Worm (Caenorhabditis elegans) whole organism, L4 larva: ENCODE measurements around the gene R09E12.9.

Experiments
- F44E2.7 ChIP-seq: fragments of 200-800 bp; sonication (Bioruptor generic); IDR thresholded peaks from 2 replicates; pipeline ENCODE4 v2.1.2; 2022; ENCODE audit warnings: missing genetic modification characterization, missing compliant biosample characterization
- F49E8.2 ChIP-seq: sonication (generic microtip); optimal IDR thresholded peaks from 2 replicates; lab custom pipeline; 2016; ENCODE audit warnings: missing compliant biosample characterization, mild to moderate bottlenecking, missing genetic modification characterization, borderline replicate concordance
- T20F7.1 ChIP-seq: fragments of 200-800 bp; sonication (Bioruptor generic); optimal IDR thresholded peaks from 2 replicates; lab custom pipeline; 2018; ENCODE audit warnings: mild to moderate bottlenecking, missing genetic modification characterization, missing compliant biosample characterization
- Y5F2A.4 ChIP-seq: fragments of 200-800 bp; sonication (Bioruptor generic); optimal IDR thresholded peaks from 2 replicates; lab custom pipeline; 2018; ENCODE audit warnings: mild to moderate bottlenecking, missing genetic modification characterization, missing compliant biosample characterization
- ZK546.5 ChIP-seq, 2 experiments: sonication (generic microtip); optimal IDR thresholded peaks; 2 replicates each; lab custom pipeline; 2017; ENCODE audit warnings: missing biosample characterization in 2 of 2, missing genetic modification characterization in 2 of 2
- ceh-62 ChIP-seq: sonication (generic microtip); optimal IDR thresholded peaks from 2 replicates; lab custom pipeline; 2017; ENCODE audit warnings: missing biosample characterization, missing genetic modification characterization
- ces-1 ChIP-seq: fragments of 150-350 bp; sonication (generic microtip); optimal IDR thresholded peaks from 4 replicates; lab custom pipeline; 2014; ENCODE audit warnings: missing biosample characterization, missing genetic modification reagents, missing genetic modification characterization
- cey-2 ChIP-seq: sonication (generic microtip); optimal IDR thresholded peaks from 3 replicates; lab custom pipeline; 2017; ENCODE audit warnings: missing genetic modification characterization, mild to moderate bottlenecking, missing compliant biosample characterization, antibody characterized with exemption, borderline replicate concordance; ENCODE audit not compliant: insufficient read depth
- ctbp-1 ChIP-seq: fragments of 200-800 bp; sonication (Bioruptor generic); IDR thresholded peaks from 2 replicates; pipeline ENCODE4 v1.3.6; 2022; ENCODE audit warnings: missing genetic modification reagents, missing genetic modification characterization, missing compliant biosample characterization
- daf-16 ChIP-seq, 3 experiments: sonication (generic microtip); optimal IDR thresholded peaks; 2 replicates each; lab custom pipeline; 2016 to 2017; ENCODE audit warnings: missing genetic modification characterization in 3 of 3, missing genetic modification reagents in 3 of 3, mild to moderate bottlenecking in 2 of 3, missing compliant biosample characterization in 2 of 3, missing biosample characterization in 1 of 3, moderate library complexity in 1 of 3
- daf-19 ChIP-seq: fragments of 200-800 bp; sonication (Bioruptor generic); conservative IDR thresholded peaks from 2 replicates; pipeline ENCODE4 v1.3.6; 2022; ENCODE audit warnings: missing genetic modification characterization, missing compliant biosample characterization
- daf-8 ChIP-seq: fragments of 200-800 bp; sonication (Bioruptor generic); IDR thresholded peaks from 2 replicates; pipeline ENCODE4 v1.3.6; 2022; ENCODE audit warnings: missing genetic modification characterization, missing compliant biosample characterization
- dmd-6 ChIP-seq: fragments of 200-800 bp; sonication (Bioruptor generic); IDR thresholded peaks from 2 replicates; pipeline ENCODE4 v1.3.6; 2022; ENCODE audit warnings: missing genetic modification reagents, missing genetic modification characterization, missing compliant biosample characterization
- dmd-8 ChIP-seq: fragments of 200-800 bp; sonication (Bioruptor generic); IDR thresholded peaks from 2 replicates; pipeline ENCODE4 v1.3.6; 2022; ENCODE audit warnings: missing genetic modification characterization, missing compliant biosample characterization
- dve-1 ChIP-seq: sonication (generic microtip); optimal IDR thresholded peaks from 2 replicates; lab custom pipeline; 2017; ENCODE audit warnings: antibody characterized with exemption, mild to moderate bottlenecking, missing genetic modification characterization, missing compliant biosample characterization; ENCODE audit not compliant: insufficient read depth
- egl-27 ChIP-seq: sonication (generic microtip); optimal IDR thresholded peaks from 3 replicates; lab custom pipeline; 2017; ENCODE audit warnings: missing biosample characterization, missing genetic modification reagents, missing genetic modification characterization
- egl-43 ChIP-seq: fragments of 200-800 bp; sonication (Bioruptor generic); IDR thresholded peaks from 2 replicates; pipeline ENCODE4 v1.3.6; 2022; ENCODE audit warnings: missing genetic modification reagents, missing genetic modification characterization, missing compliant biosample characterization
- fkh-10 ChIP-seq: fragments of 150-350 bp; optimal IDR thresholded peaks from 2 replicates; lab custom pipeline; 2014; ENCODE audit warnings: missing biosample characterization, missing genetic modification reagents, missing genetic modification characterization
- fos-1 ChIP-seq: fragments of 150-350 bp; optimal IDR thresholded peaks from 2 replicates; lab custom pipeline; 2014; ENCODE audit warnings: missing biosample characterization, missing genetic modification characterization
- hif-1 ChIP-seq, 2 experiments: sonication (generic microtip); optimal IDR thresholded peaks; 2 replicates each; lab custom pipeline; 2016 to 2017; ENCODE audit warnings: missing compliant biosample characterization in 2 of 2, missing genetic modification characterization in 2 of 2, missing genetic modification reagents in 2 of 2, missing genotype in 2 of 2, mild to moderate bottlenecking in 1 of 2
- hlh-30 ChIP-seq: sonication (generic microtip); optimal IDR thresholded peaks from 2 replicates; lab custom pipeline; 2017; ENCODE audit warnings: antibody characterized with exemption, mild to moderate bottlenecking, missing genetic modification characterization, missing compliant biosample characterization; ENCODE audit not compliant: insufficient read depth
- hmg-1.1 ChIP-seq: fragments of 200-800 bp; sonication (Bioruptor generic); IDR thresholded peaks from 2 replicates; pipeline ENCODE4 v1.3.6; 2022; ENCODE audit warnings: missing genetic modification reagents, missing genetic modification characterization, missing compliant biosample characterization
- lin-15B ChIP-seq: fragments of 150-350 bp; sonication (generic microtip); optimal IDR thresholded peaks from 3 replicates; lab custom pipeline; 2014; ENCODE audit warnings: missing biosample characterization, missing genetic modification characterization
- lir-3 ChIP-seq: sonication (generic microtip); optimal IDR thresholded peaks from 2 replicates; lab custom pipeline; 2016; ENCODE audit warnings: mild to moderate bottlenecking, missing genetic modification characterization, missing compliant biosample characterization
- madf-9 ChIP-seq: fragments of 200-800 bp; sonication (Bioruptor generic); conservative IDR thresholded peaks from 2 replicates; pipeline ENCODE4 v1.3.6; 2022; ENCODE audit warnings: missing genetic modification reagents, missing genetic modification characterization, missing compliant biosample characterization
- mep-1 ChIP-seq: fragments of 150-350 bp; sonication (generic microtip); optimal IDR thresholded peaks from 3 replicates; lab custom pipeline; 2014; ENCODE audit warnings: missing biosample characterization, missing genetic modification characterization
- nhr-10 ChIP-seq: fragments of 150-350 bp; optimal IDR thresholded peaks from 2 replicates; lab custom pipeline; 2014; ENCODE audit warnings: missing biosample characterization, missing genetic modification characterization
- nhr-102 ChIP-seq: sonication (generic microtip); optimal IDR thresholded peaks from 2 replicates; lab custom pipeline; 2016; ENCODE audit warnings: mild to moderate bottlenecking, missing genetic modification characterization, moderate library complexity, missing compliant biosample characterization
- nhr-11 ChIP-seq: fragments of 150-350 bp; optimal IDR thresholded peaks from 2 replicates; lab custom pipeline; 2014; ENCODE audit warnings: missing biosample characterization, missing genetic modification characterization
- nhr-237 ChIP-seq: sonication (generic microtip); optimal IDR thresholded peaks from 2 replicates; lab custom pipeline; 2017; ENCODE audit warnings: missing biosample characterization, missing genetic modification characterization
- nhr-25 ChIP-seq: sonication (generic microtip); optimal IDR thresholded peaks from 2 replicates; lab custom pipeline; 2017; ENCODE audit warnings: missing genetic modification characterization, mild to moderate bottlenecking, missing compliant biosample characterization, antibody characterized with exemption, moderate library complexity, borderline replicate concordance; ENCODE audit not compliant: insufficient read depth
- nhr-28 ChIP-seq: fragments of 150-350 bp; optimal IDR thresholded peaks from 2 replicates; lab custom pipeline; 2014; ENCODE audit warnings: missing biosample characterization, missing genetic modification characterization
- nhr-42 ChIP-seq: fragments of 200-800 bp; sonication (Bioruptor generic); IDR thresholded peaks from 2 replicates; pipeline ENCODE4 v1.3.6; 2022; ENCODE audit warnings: missing genetic modification characterization, missing compliant biosample characterization
- nhr-6 ChIP-seq: fragments of 150-350 bp; optimal IDR thresholded peaks from 2 replicates; lab custom pipeline; 2014; ENCODE audit warnings: missing biosample characterization, missing genetic modification characterization
- saeg-2 ChIP-seq: fragments of 200-800 bp; sonication (Bioruptor generic); IDR thresholded peaks from 2 replicates; pipeline ENCODE4 v1.3.6; 2022; ENCODE audit warnings: missing genetic modification reagents, missing genetic modification characterization, missing compliant biosample characterization
- sdz-12 ChIP-seq: fragments of 200-800 bp; sonication (Bioruptor generic); optimal IDR thresholded peaks from 2 replicates; lab custom pipeline; 2018; ENCODE audit warnings: mild to moderate bottlenecking, missing genetic modification characterization, missing compliant biosample characterization
- set-16 ChIP-seq: fragments of 200-800 bp; sonication (Bioruptor generic); IDR thresholded peaks from 2 replicates; pipeline ENCODE4 v1.3.6; 2022; ENCODE audit warnings: missing genetic modification reagents, missing genetic modification characterization, missing compliant biosample characterization
- spr-3 ChIP-seq: fragments of 200-800 bp; sonication (Bioruptor generic); optimal IDR thresholded peaks from 2 replicates; lab custom pipeline; 2018; ENCODE audit warnings: mild to moderate bottlenecking, missing genetic modification characterization, missing compliant biosample characterization
- tag-97 ChIP-seq: fragments of 200-800 bp; sonication (Bioruptor generic); IDR thresholded peaks from 2 replicates; pipeline ENCODE4 v1.3.6; 2022; ENCODE audit warnings: missing genetic modification characterization, missing compliant biosample characterization
- unc-62 ChIP-seq, 3 experiments: fragments of 150-350 bp in 1 of 3; sonication (generic microtip); optimal IDR thresholded peaks in 2 of 3; peaks in 1 of 3; 1 replicate in 1 of 3; 2 replicates in 2 of 3; lab custom pipeline; 2014 to 2017; ENCODE audit warnings: missing biosample characterization in 3 of 3, missing genetic modification characterization in 3 of 3, missing genetic modification reagents in 3 of 3, missing genotype in 1 of 3
- zfp-3 ChIP-seq: fragments of 200-800 bp; sonication (Bioruptor generic); conservative IDR thresholded peaks from 2 replicates; pipeline ENCODE4 v1.3.6; 2022; ENCODE audit warnings: missing genetic modification reagents, missing genetic modification characterization, missing compliant biosample characterization
- ztf-11 ChIP-seq: fragments of 150-350 bp; optimal IDR thresholded peaks from 2 replicates; lab custom pipeline; 2014; ENCODE audit warnings: missing biosample characterization, missing genetic modification characterization

The R09E12.9 gene

DNA sequence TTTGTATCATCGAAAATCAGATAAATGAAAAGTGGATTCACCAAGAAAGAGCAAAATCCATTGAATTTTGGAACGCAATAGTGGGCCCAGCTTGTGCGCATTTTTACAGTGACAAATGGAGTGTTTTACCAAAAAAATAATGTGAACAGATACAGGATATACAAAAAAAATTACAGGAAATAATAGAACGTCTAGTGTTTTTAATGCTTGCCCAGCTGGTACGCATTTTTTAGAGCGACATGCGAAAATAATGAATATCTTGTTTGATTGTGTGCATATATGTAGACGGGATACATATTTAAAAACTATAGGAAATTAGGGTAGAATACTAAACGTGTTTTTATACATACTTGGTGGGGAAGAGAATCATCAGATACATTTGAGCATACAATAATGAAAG is 41.2 kb upstream of the R09E12.9 start, which contains the start of gene srj-25:
Gene srj-25 (minus strand): TSS at position 101 of the 400 bp plus-strand sequence.
- TF ChIP-seq ctbp-1: no peak
- TF ChIP-seq lin-15B (tag; lab: Kevin White, UChicago): no peak
- TF ChIP-seq nhr-102 (tag; lab: Kevin White, UChicago): no peak
- TF ChIP-seq tag-97 (GFP tag; lab: Robert Waterston, UW): no peak
- TF ChIP-seq ztf-11: no peak
- TF ChIP-seq nhr-6 (tag; lab: Kevin White, UChicago): no peak
- TF ChIP-seq spr-3 (GFP tag; lab: Kevin White, UChicago): no peak
- no peak for TF ChIP-seq ces-1
- no peak for TF ChIP-seq cey-2 (tag; lab: Kevin White, UChicago)
- no peak for TF ChIP-seq nhr-10
- no peak for TF ChIP-seq dmd-6
- no peak for TF ChIP-seq set-16
- TF ChIP-seq F44E2.7 (GFP tag; lab: Robert Waterston, UW): no peak
- no peak for TF ChIP-seq unc-62 (GFP tag; optimal IDR thresholded peaks at IDR 0.05 in 1 of 2; lab: Kevin White, UChicago)
- TF ChIP-seq unc-62 (tag; optimal IDR thresholded peaks at IDR 0.05; lab: Kevin White, UChicago): no peak
- no peak for TF ChIP-seq nhr-11
- TF ChIP-seq dve-1 (tag; lab: Kevin White, UChicago): no peak
- no peak for TF ChIP-seq T20F7.1 (GFP tag; lab: Kevin White, UChicago)
- TF ChIP-seq egl-27 (tag; lab: Kevin White, UChicago): no peak

DNA sequence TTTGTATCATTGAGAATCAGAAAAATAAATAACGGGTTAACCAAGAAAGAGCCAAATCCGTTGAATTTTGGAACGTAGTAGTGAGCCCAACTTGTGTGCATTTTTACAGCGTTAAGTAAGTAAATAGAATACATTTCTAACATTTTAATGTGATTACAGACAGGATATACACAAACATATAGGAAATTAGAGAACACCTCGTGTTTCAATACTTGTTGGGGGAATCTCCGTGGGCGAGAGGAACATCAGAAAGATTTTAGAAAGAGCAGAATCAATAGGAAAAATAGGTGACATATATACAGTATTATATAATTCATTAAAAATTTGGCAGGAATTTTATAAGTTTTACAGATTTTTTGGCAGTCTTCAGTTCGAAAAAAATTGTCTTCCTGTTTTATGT is 38.6 kb upstream of the R09E12.9 start, which contains the start of gene srj-24:
Gene srj-24 (minus strand): TSS at position 101 of the 400 bp plus-strand sequence.
- TF ChIP-seq unc-62 (GFP tag; optimal IDR thresholded peaks at IDR 0.05 in 1 of 2; lab: Kevin White, UChicago): no peak
- no peak for TF ChIP-seq unc-62 (tag; optimal IDR thresholded peaks at IDR 0.05; lab: Kevin White, UChicago)
- no peak for TF ChIP-seq dmd-8 (GFP tag; lab: Robert Waterston, UW)
- TF ChIP-seq set-16: no peak

DNA sequence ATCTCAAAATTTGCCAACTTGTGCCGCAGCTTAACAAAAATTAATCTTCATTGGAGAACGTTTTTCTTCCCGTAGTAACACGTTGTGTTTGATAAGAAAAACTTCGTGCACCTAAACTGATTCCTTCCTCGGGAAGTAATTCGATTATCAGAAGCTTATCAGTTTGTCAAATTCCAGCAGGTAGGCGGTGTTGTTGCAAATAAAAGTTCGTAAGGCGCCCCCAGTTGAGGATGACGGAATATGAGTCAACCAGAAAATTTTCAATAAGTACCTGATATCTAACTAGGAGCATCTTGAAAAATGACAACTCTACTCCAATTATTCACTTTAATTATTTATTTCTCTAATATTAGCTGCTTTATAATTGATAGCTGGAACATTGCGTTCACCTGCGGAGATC is 35.6 kb upstream of the R09E12.9 start, which contains the start of gene C05E4.7:
Gene C05E4.7 (plus strand): TSS at position 301 of the 400 bp plus-strand sequence.
- no peak for TF ChIP-seq daf-19 (GFP tag; lab: Robert Waterston, UW)
- TF ChIP-seq fos-1 (tag; lab: Kevin White, UChicago): no peak
- no peak for TF ChIP-seq sdz-12 (GFP tag; lab: Kevin White, UChicago)
- TF ChIP-seq spr-3 (GFP tag; lab: Kevin White, UChicago): no peak
- TF ChIP-seq hif-1 (tag; optimal IDR thresholded peaks at IDR 0.05; lab: Kevin White, UChicago): no peak
- TF ChIP-seq saeg-2 (GFP tag; lab: Robert Waterston, UW): no peak
- no peak for TF ChIP-seq unc-62 (GFP tag; optimal IDR thresholded peaks at IDR 0.05 in 1 of 2; lab: Kevin White, UChicago)
- no peak for TF ChIP-seq unc-62 (tag; optimal IDR thresholded peaks at IDR 0.05; lab: Kevin White, UChicago)
- no peak for TF ChIP-seq mep-1 (tag; lab: Kevin White, UChicago)
- TF ChIP-seq F44E2.7 (GFP tag; lab: Robert Waterston, UW): no peak
- TF ChIP-seq hlh-30: no peak
- TF ChIP-seq nhr-42: no peak
- TF ChIP-seq lir-3 (tag; lab: Kevin White, UChicago): no peak
- no peak for TF ChIP-seq egl-43
- TF ChIP-seq nhr-25 (tag; lab: Kevin White, UChicago): no peak
- no peak for TF ChIP-seq hmg-1.1 (GFP tag; lab: Robert Waterston, UW)
- TF ChIP-seq cey-2 (tag; lab: Kevin White, UChicago): no peak
- TF ChIP-seq ceh-62 (tag; lab: Kevin White, UChicago): no peak

DNA sequence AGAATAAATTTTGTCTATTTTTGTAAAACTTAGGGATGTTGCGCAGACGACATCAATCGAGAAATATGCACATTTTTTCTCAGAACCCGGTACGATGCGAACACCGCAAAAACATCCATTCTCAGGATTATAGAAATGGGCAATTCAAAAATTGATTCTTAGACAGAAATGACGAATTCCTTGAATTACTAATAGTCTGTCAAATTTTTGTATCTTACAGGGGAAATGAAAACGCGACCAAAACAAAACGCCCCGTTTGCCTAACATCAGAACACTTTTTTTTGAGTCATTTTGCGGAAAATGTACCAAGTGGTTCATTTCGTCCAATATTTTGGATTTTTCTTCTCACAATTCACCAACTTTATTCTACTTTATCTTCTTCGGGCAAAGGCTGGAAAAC is 34.1 kb upstream of the R09E12.9 start, which contains the start of gene str-134:
Gene str-134 (plus strand): TSS at position 301 of the 400 bp plus-strand sequence.
- TF ChIP-seq nhr-11 (no peak), hmg-1.1 (GFP tag; lab: Robert Waterston, UW) (no peak), F44E2.7 (GFP tag; lab: Robert Waterston, UW) (no peak), daf-16 (GFP tag; optimal IDR thresholded peaks at IDR 0.05; lab: Kevin White, UChicago) (no peak), daf-16 (tag; optimal IDR thresholded peaks at IDR 0.05; lab: Kevin White, UChicago) (no peak), F49E8.2 (tag; lab: Kevin White, UChicago) (no peak), nhr-28 (tag; lab: Kevin White, UChicago) (no peak), zfp-3 (no peak), nhr-237 (tag; lab: Kevin White, UChicago) (no peak), ZK546.5 (tag; optimal IDR thresholded peaks at IDR 0.05; lab: Kevin White, UChicago) (no peak), daf-8 (GFP tag; lab: Robert Waterston, UW) (no peak), Y5F2A.4 (no peak), fos-1 (tag; lab: Kevin White, UChicago) (no peak), madf-9 (GFP tag; lab: Robert Waterston, UW) (no peak), fkh-10 (GFP tag; lab: Kevin White, UChicago) (no peak), spr-3 (GFP tag; lab: Kevin White, UChicago) (no peak), hif-1 (tag; optimal IDR thresholded peaks at IDR 0.05; lab: Kevin White, UChicago) (no peak), lir-3 (tag; lab: Kevin White, UChicago) (no peak)
